Worm (Caenorhabditis elegans) whole organism, young adult: ENCODE data around the gene Y17G7B.23.

ENCODE experiments used
- B0019.2 ChIP-seq: fragments of 200-800 bp; sonication (Bioruptor generic); conservative IDR thresholded peaks from 2 replicates; pipeline ENCODE4 v1.3.6; 2022; ENCODE audit warnings: missing genetic modification reagents, missing genetic modification characterization, missing compliant biosample characterization
- C17E4.6 ChIP-seq: fragments of 200-800 bp; sonication (Bioruptor generic); IDR thresholded peaks from 2 replicates; pipeline ENCODE4 v1.3.6; 2022; ENCODE audit warnings: missing genetic modification reagents, missing genetic modification characterization, missing compliant biosample characterization
- D2030.7 ChIP-seq: fragments of 200-800 bp; sonication (Bioruptor generic); IDR thresholded peaks from 2 replicates; pipeline ENCODE4 v1.3.6; 2022; ENCODE audit warnings: missing genetic modification reagents, missing genetic modification characterization, missing compliant biosample characterization
- K12H6.12 ChIP-seq: fragments of 200-800 bp; sonication (Bioruptor generic); optimal IDR thresholded peaks from 2 replicates; lab custom pipeline; 2018; ENCODE audit warnings: mild to moderate bottlenecking, missing genetic modification characterization, missing compliant biosample characterization
- T26A5.8 ChIP-seq: sonication (generic microtip); optimal IDR thresholded peaks from 2 replicates; lab custom pipeline; 2016; ENCODE audit warnings: missing genetic modification characterization, missing compliant biosample characterization
- Y53G8AR.9 ChIP-seq: fragments of 200-800 bp; sonication (Bioruptor generic); conservative IDR thresholded peaks from 2 replicates; pipeline ENCODE4 v1.3.6; 2022; ENCODE audit warnings: missing genetic modification reagents, missing genetic modification characterization, missing compliant biosample characterization
- Y56A3A.18 ChIP-seq: fragments of 200-800 bp; sonication (Bioruptor generic); IDR thresholded peaks from 2 replicates; pipeline ENCODE4 v1.3.6; 2022; ENCODE audit warnings: missing genetic modification reagents, missing genetic modification characterization, missing compliant biosample characterization
- Y67H2A.10 ChIP-seq: fragments of 200-800 bp; sonication (Bioruptor generic); conservative IDR thresholded peaks from 2 replicates; pipeline ENCODE4 v1.3.6; 2022; ENCODE audit warnings: missing genetic modification reagents, missing genetic modification characterization, missing compliant biosample characterization
- Y79H2A.3 ChIP-seq: fragments of 200-800 bp; sonication (Bioruptor generic); conservative IDR thresholded peaks from 2 replicates; pipeline ENCODE4 v1.3.6; 2022; ENCODE audit warnings: missing genetic modification reagents, missing genetic modification characterization, missing compliant biosample characterization
- Y95B8A.8 ChIP-seq: fragments of 200-800 bp; sonication (Bioruptor generic); IDR thresholded peaks from 2 replicates; pipeline ENCODE4 v1.3.6; 2022; ENCODE audit warnings: missing genetic modification reagents, missing genetic modification characterization, missing compliant biosample characterization
- aptf-2 ChIP-seq: fragments of 200-800 bp; sonication (Bioruptor generic); conservative IDR thresholded peaks from 2 replicates; pipeline ENCODE4 v1.3.6; 2022; ENCODE audit warnings: missing genetic modification reagents, missing genetic modification characterization, missing compliant biosample characterization
- atf-7 ChIP-seq: sonication (generic microtip); optimal IDR thresholded peaks from 2 replicates; lab custom pipeline; 2017; ENCODE audit warnings: mild to moderate bottlenecking, missing genetic modification characterization, missing compliant biosample characterization
- attf-3 ChIP-seq: fragments of 200-800 bp; sonication (Bioruptor generic); conservative IDR thresholded peaks from 2 replicates; pipeline ENCODE4 v1.3.6; 2022; ENCODE audit warnings: missing genetic modification reagents, missing genetic modification characterization, missing compliant biosample characterization
- attf-6 ChIP-seq: fragments of 200-800 bp; sonication (Bioruptor generic); IDR thresholded peaks from 2 replicates; pipeline ENCODE4 v1.3.6; 2022; ENCODE audit warnings: missing genetic modification reagents, missing genetic modification characterization, missing compliant biosample characterization
- bed-1 ChIP-seq: fragments of 200-800 bp; sonication (Bioruptor generic); IDR thresholded peaks from 2 replicates; pipeline ENCODE4 v1.3.6; 2022; ENCODE audit warnings: missing genetic modification reagents, missing genetic modification characterization, missing compliant biosample characterization
- bed-2 ChIP-seq: fragments of 200-800 bp; sonication (Bioruptor generic); IDR thresholded peaks from 2 replicates; pipeline ENCODE4 v1.3.6; 2022; ENCODE audit warnings: missing genetic modification reagents, missing genetic modification characterization, missing compliant biosample characterization
- cebp-2 ChIP-seq: fragments of 200-800 bp; sonication (Bioruptor generic); IDR thresholded peaks from 2 replicates; pipeline ENCODE4 v1.3.6; 2022; ENCODE audit warnings: missing genetic modification characterization, missing compliant biosample characterization
- ceh-58 ChIP-seq: fragments of 200-800 bp; sonication (Bioruptor generic); IDR thresholded peaks from 2 replicates; pipeline ENCODE4 v1.3.6; 2022; ENCODE audit warnings: missing genetic modification characterization, missing compliant biosample characterization
- ceh-91 ChIP-seq: fragments of 200-800 bp; sonication (Bioruptor generic); IDR thresholded peaks from 2 replicates; pipeline ENCODE4 v1.3.6; 2022; ENCODE audit warnings: missing genetic modification reagents, missing genetic modification characterization, missing compliant biosample characterization
- dpff-1 ChIP-seq: sonication (generic microtip); optimal IDR thresholded peaks from 2 replicates; lab custom pipeline; 2017; ENCODE audit warnings: mild to moderate bottlenecking, missing genetic modification characterization, missing compliant biosample characterization
- him-1 ChIP-seq: sonication (generic microtip); optimal IDR thresholded peaks from 2 replicates; lab custom pipeline; 2016; ENCODE audit warnings: missing genotype, missing genetic modification reagents, missing genetic modification characterization, missing compliant biosample characterization
- hlh-12 ChIP-seq: sonication (generic microtip); optimal IDR thresholded peaks from 2 replicates; lab custom pipeline; 2016; ENCODE audit warnings: missing genetic modification characterization, missing compliant biosample characterization
- hlh-26 ChIP-seq: fragments of 200-800 bp; sonication (Bioruptor generic); conservative IDR thresholded peaks from 2 replicates; pipeline ENCODE4 v1.3.6; 2022; ENCODE audit warnings: missing genetic modification reagents, missing genetic modification characterization, missing compliant biosample characterization
- hsf-1 ChIP-seq: fragments of 200-800 bp; sonication (Bioruptor generic); IDR thresholded peaks from 2 replicates; pipeline ENCODE4 v1.3.6; 2022; ENCODE audit warnings: missing genetic modification reagents, missing genetic modification characterization, missing compliant biosample characterization
- lag-1 ChIP-seq: fragments of 200-800 bp; sonication (Bioruptor generic); IDR thresholded peaks from 2 replicates; pipeline ENCODE4 v1.3.6; 2022; ENCODE audit warnings: missing genetic modification reagents, missing genetic modification characterization, missing compliant biosample characterization
- lin-35 ChIP-seq, 3 experiments: fragments of 150-350 bp in 2 of 3; sonication (generic microtip) in 1 of 3; optimal IDR thresholded peaks; 2 replicates each; lab custom pipeline; 2014 to 2018; ENCODE audit warnings: missing biosample characterization in 3 of 3, missing genetic modification characterization in 3 of 3, missing genetic modification reagents in 3 of 3
- lir-1 ChIP-seq: fragments of 200-800 bp; sonication (Bioruptor generic); conservative IDR thresholded peaks from 2 replicates; pipeline ENCODE4 v1.3.6; 2022; ENCODE audit warnings: missing genetic modification reagents, missing genetic modification characterization, missing compliant biosample characterization
- lsl-1 ChIP-seq: fragments of 200-800 bp; sonication (Bioruptor generic); optimal IDR thresholded peaks from 2 replicates; lab custom pipeline; 2018; ENCODE audit warnings: mild to moderate bottlenecking, missing genetic modification characterization, moderate library complexity, missing compliant biosample characterization
- lsy-27 ChIP-seq: sonication (generic microtip); optimal IDR thresholded peaks from 2 replicates; lab custom pipeline; 2017; ENCODE audit warnings: missing genetic modification characterization, mild to moderate bottlenecking, missing compliant biosample characterization, antibody characterized with exemption, missing genotype, borderline replicate concordance; ENCODE audit not compliant: insufficient read depth
- mel-28 ChIP-seq: sonication (generic microtip); optimal IDR thresholded peaks from 2 replicates; lab custom pipeline; 2016; ENCODE audit warnings: borderline replicate concordance, mild to moderate bottlenecking, missing genetic modification characterization, missing compliant biosample characterization
- nfya-2 ChIP-seq: fragments of 200-800 bp; sonication (Bioruptor generic); IDR thresholded peaks from 2 replicates; pipeline ENCODE4 v1.3.6; 2022; ENCODE audit warnings: missing genetic modification reagents, missing genetic modification characterization, missing compliant biosample characterization
- nfyb-1 ChIP-seq: fragments of 200-800 bp; sonication (Bioruptor generic); IDR thresholded peaks from 2 replicates; pipeline ENCODE4 v1.3.6; 2022; ENCODE audit warnings: missing genetic modification reagents, missing genetic modification characterization, missing compliant biosample characterization
- nhr-120 ChIP-seq: fragments of 200-800 bp; sonication (Bioruptor generic); IDR thresholded peaks from 2 replicates; pipeline ENCODE4 v1.3.6; 2022; ENCODE audit warnings: missing genetic modification characterization, missing compliant biosample characterization
- pbrm-1 ChIP-seq: fragments of 200-800 bp; sonication (Bioruptor generic); IDR thresholded peaks from 2 replicates; pipeline ENCODE4 v1.3.6; 2022; ENCODE audit warnings: missing genetic modification reagents, missing genetic modification characterization, missing compliant biosample characterization
- repo-1 ChIP-seq: sonication (generic microtip); optimal IDR thresholded peaks from 2 replicates; lab custom pipeline; 2017; ENCODE audit warnings: mild to moderate bottlenecking, missing genetic modification characterization, missing compliant biosample characterization
- sdz-38 ChIP-seq: sonication (generic microtip); optimal IDR thresholded peaks from 2 replicates; lab custom pipeline; 2016; ENCODE audit warnings: missing genotype, missing genetic modification characterization, missing compliant biosample characterization
- sea-2 ChIP-seq: fragments of 200-800 bp; sonication (Bioruptor generic); IDR thresholded peaks from 2 replicates; pipeline ENCODE4 v1.3.6; 2022; ENCODE audit warnings: missing genetic modification characterization, missing compliant biosample characterization
- snpc-1.1 ChIP-seq: sonication (generic microtip); optimal IDR thresholded peaks from 2 replicates; lab custom pipeline; 2017; ENCODE audit warnings: missing genetic modification characterization, mild to moderate bottlenecking, missing compliant biosample characterization, antibody characterized with exemption, moderate library complexity, missing genotype, missing genetic modification reagents; ENCODE audit not compliant: insufficient read depth
- snpc-4 ChIP-seq, 5 experiments: fragments of 150-350 bp in 1 of 5; sonication (generic microtip) in 4 of 5; optimal IDR thresholded peaks; 2 replicates each; lab custom pipeline; 2014 to 2018; ENCODE audit warnings: missing genetic modification characterization in 5 of 5, missing biosample characterization in 3 of 5, antibody characterized with exemption in 2 of 5, mild to moderate bottlenecking in 2 of 5, missing compliant biosample characterization in 2 of 5, missing genotype in 2 of 5, moderate library complexity in 2 of 5, missing genetic modification reagents in 1 of 5
- sptf-2 ChIP-seq: fragments of 200-800 bp; sonication (Bioruptor generic); optimal IDR thresholded peaks from 2 replicates; lab custom pipeline; 2018; ENCODE audit warnings: mild to moderate bottlenecking, missing genetic modification characterization, missing compliant biosample characterization
- tbp1 ChIP-seq: fragments of 200-800 bp; sonication (Bioruptor generic); optimal IDR thresholded peaks from 2 replicates; lab custom pipeline; 2018; ENCODE audit warnings: mild to moderate bottlenecking, missing genetic modification characterization, missing compliant biosample characterization
- unc-130 ChIP-seq: sonication (generic microtip); optimal IDR thresholded peaks from 2 replicates; lab custom pipeline; 2016; ENCODE audit warnings: missing genetic modification reagents, missing genetic modification characterization, missing compliant biosample characterization
- unc-62 ChIP-seq: fragments of 150-350 bp; optimal IDR thresholded peaks from 2 replicates; lab custom pipeline; 2014; ENCODE audit warnings: missing biosample characterization, missing genetic modification reagents, missing genetic modification characterization
- xnd-1 ChIP-seq: sonication (generic microtip); optimal IDR thresholded peaks from 2 replicates; lab custom pipeline; 2016; ENCODE audit warnings: missing genotype, missing genetic modification reagents, missing genetic modification characterization, missing compliant biosample characterization
- ztf-18 ChIP-seq: sonication (generic microtip); optimal IDR thresholded peaks from 2 replicates; lab custom pipeline; 2016; ENCODE audit warnings: missing genotype, mild to moderate bottlenecking, missing genetic modification characterization, missing compliant biosample characterization
- ztf-22 ChIP-seq: fragments of 200-800 bp; sonication (Bioruptor generic); optimal IDR thresholded peaks from 2 replicates; lab custom pipeline; 2018; ENCODE audit warnings: mild to moderate bottlenecking, missing genetic modification characterization, moderate library complexity, missing compliant biosample characterization
- ztf-28 ChIP-seq: fragments of 200-800 bp; sonication (Bioruptor generic); IDR thresholded peaks from 2 replicates; pipeline ENCODE4 v1.3.6; 2022; ENCODE audit warnings: missing genetic modification reagents, missing genetic modification characterization, missing compliant biosample characterization
- ztf-3 ChIP-seq: fragments of 200-800 bp; sonication (Bioruptor generic); optimal IDR thresholded peaks from 2 replicates; lab custom pipeline; 2018; ENCODE audit warnings: mild to moderate bottlenecking, missing genetic modification characterization, missing compliant biosample characterization

Gene Y17G7B.23

DNA sequence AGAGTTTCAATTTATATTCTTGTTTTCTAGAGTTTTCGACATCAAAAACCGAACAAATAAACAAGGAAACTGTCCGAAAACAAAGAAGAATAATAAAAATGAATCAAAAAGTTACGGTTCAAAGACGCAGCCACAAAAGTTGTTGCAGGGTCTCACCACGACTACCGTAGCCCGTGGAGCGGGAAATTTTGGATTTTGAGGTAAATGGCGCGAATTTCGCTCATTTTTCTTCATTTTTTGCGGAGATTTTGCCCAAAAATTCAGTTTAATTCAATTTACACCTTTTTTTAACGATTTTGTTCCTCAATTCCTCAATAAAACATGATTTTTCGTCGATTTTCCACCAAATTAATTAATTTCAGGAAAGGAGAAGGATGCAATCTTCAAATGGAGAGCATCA, 30.7 kb upstream of the Y17G7B.23 start, which contains the start of gene mex-1:
mex-1 (plus strand) TSS at position 363 of the 400 bp plus-strand sequence.
- no peak for TF ChIP-seq ceh-58
- TF ChIP-seq bed-2, result no peak
- no peak for TF ChIP-seq hlh-12 (tag; lab: Kevin White, UChicago)
- TF ChIP-seq snpc-1.1 (tag; lab: Kevin White, UChicago), result peak; percentile 72
- peak; percentile 92 for TF ChIP-seq ztf-28 (GFP tag; lab: Robert Waterston, UW)
- TF ChIP-seq Y95B8A.8 (GFP tag; lab: Robert Waterston, UW), result peak; percentile 90
- TF ChIP-seq C17E4.6 (GFP tag; lab: Robert Waterston, UW), result peak; percentile 95
- peak; percentile 76 for TF ChIP-seq attf-3 (GFP tag; lab: Robert Waterston, UW)
- 0 out of 2 replicates have a peak, but pooled peaks have one; percentile 56 for TF ChIP-seq aptf-2
- TF ChIP-seq lsy-27 (tag; lab: Kevin White, UChicago), result peak; percentile 28
- TF ChIP-seq ceh-91, result peak; percentile 98
- peak; percentile 87 for TF ChIP-seq pbrm-1 (GFP tag; lab: Robert Waterston, UW)
- no peak for TF ChIP-seq K12H6.12 (tag; lab: Kevin White, UChicago)
- TF ChIP-seq lsl-1 (GFP tag; lab: Kevin White, UChicago), result peak; percentile 100
- peak; percentile 62 for TF ChIP-seq him-1 (tag; lab: Kevin White, UChicago)
- TF ChIP-seq attf-6 (GFP tag; lab: Robert Waterston, UW), result peak; percentile 78
- peak; percentile 98 for TF ChIP-seq D2030.7 (GFP tag; lab: Robert Waterston, UW)
- peak; percentile 92 for TF ChIP-seq unc-130 (GFP tag; lab: Kevin White, UChicago)
- peak; percentile 66; the same call in 1 of the 2 replicates for TF ChIP-seq lir-1 (GFP tag; lab: Robert Waterston, UW)
- no peak for TF ChIP-seq atf-7
- no peak for TF ChIP-seq bed-1 (GFP tag; lab: Robert Waterston, UW)
- peak; percentile 78; the same call in 1 of the 2 replicates for TF ChIP-seq Y53G8AR.9
- TF ChIP-seq Y56A3A.18 (GFP tag; lab: Robert Waterston, UW), result no peak
- no peak for TF ChIP-seq mel-28 (tag; lab: Kevin White, UChicago)
- no peak for TF ChIP-seq sptf-2 (GFP tag; lab: Kevin White, UChicago)
- peak; percentile 91 for TF ChIP-seq B0019.2 (GFP tag; lab: Robert Waterston, UW)
- TF ChIP-seq lag-1 (GFP tag; lab: Robert Waterston, UW), result no peak
- TF ChIP-seq Y67H2A.10, result 0 out of 2 replicates have a peak, but pooled peaks have one; percentile 33
- TF ChIP-seq T26A5.8 (tag; lab: Kevin White, UChicago), result no peak
- no peak for TF ChIP-seq unc-62 (GFP tag; lab: Kevin White, UChicago)
- 0 out of 2 replicates have a peak, but pooled peaks have one; percentile 73 for TF ChIP-seq nfya-2 (GFP tag; lab: Robert Waterston, UW)
- TF ChIP-seq dpff-1, result no peak
- TF ChIP-seq tbp1 (GFP tag; lab: Kevin White, UChicago), result peak; percentile 68
- peak in 2 of 3 experiments; percentile 19 to 81 for TF ChIP-seq lin-35 (GFP tag; optimal IDR thresholded peaks at IDR 0.05; lab: Kevin White, UChicago)
- TF ChIP-seq hsf-1, result peak; percentile 91
- no peak for TF ChIP-seq nhr-120
- no peak for TF ChIP-seq cebp-2 (GFP tag; lab: Robert Waterston, UW)
- peak; percentile 78 for TF ChIP-seq Y79H2A.3
- TF ChIP-seq sdz-38 (tag; lab: Kevin White, UChicago), result no peak
- peak; percentile 54 for TF ChIP-seq snpc-4 (GFP tag; optimal IDR thresholded peaks at IDR 0.05; lab: Kevin White, UChicago)
- TF ChIP-seq snpc-4 (tag; optimal IDR thresholded peaks at IDR 0.05; lab: Kevin White, UChicago), result peak in 1 of 4 experiments; percentile 32
- TF ChIP-seq xnd-1 (tag; lab: Kevin White, UChicago), result peak; percentile 100
- no peak for TF ChIP-seq ztf-22 (GFP tag; lab: Kevin White, UChicago)
- no peak for TF ChIP-seq repo-1
- no peak for TF ChIP-seq ztf-18 (tag; lab: Kevin White, UChicago)
- no peak for TF ChIP-seq ztf-3
- TF ChIP-seq sea-2 (GFP tag; lab: Robert Waterston, UW), result no peak
- TF ChIP-seq hlh-26 (GFP tag; lab: Robert Waterston, UW), result no peak
- TF ChIP-seq nfyb-1, result peak; percentile 85; the same call in 1 of the 2 replicates
